Worm (Caenorhabditis elegans) whole organism, midembryonic: ENCODE measurements around the gene faah-4.

Source experiments
- T22C8.4 ChIP-seq: fragments of 200-800 bp; sonication (Bioruptor generic); IDR thresholded peaks from 2 replicates; pipeline ENCODE4 v1.3.6; 2022; ENCODE audit warnings: missing genetic modification characterization, missing compliant biosample characterization
- cog-1 ChIP-seq: sonication (generic microtip); optimal IDR thresholded peaks from 2 replicates; lab custom pipeline; 2016; ENCODE audit warnings: missing genetic modification characterization, missing compliant biosample characterization
- flt-1 ChIP-seq: fragments of 200-800 bp; sonication (Bioruptor generic); IDR thresholded peaks from 2 replicates; pipeline ENCODE4 v1.3.6; 2022; ENCODE audit warnings: missing genetic modification characterization, missing compliant biosample characterization
- klf-2 ChIP-seq: fragments of 200-800 bp; sonication (Bioruptor generic); conservative IDR thresholded peaks from 2 replicates; pipeline ENCODE4 v1.3.6; 2022; ENCODE audit warnings: missing genetic modification reagents, missing genetic modification characterization, missing compliant biosample characterization
- med-1 ChIP-seq: sonication (generic microtip); optimal IDR thresholded peaks from 2 replicates; lab custom pipeline; 2017; ENCODE audit warnings: missing genetic modification characterization, mild to moderate bottlenecking, missing compliant biosample characterization, antibody characterized with exemption, missing genetic modification reagents; ENCODE audit not compliant: insufficient read depth
- ref-1 ChIP-seq: fragments of 200-800 bp; sonication (Bioruptor generic); conservative IDR thresholded peaks from 2 replicates; pipeline ENCODE4 v1.3.6; 2022; ENCODE audit warnings: missing genetic modification reagents, missing genetic modification characterization, missing compliant biosample characterization
- tab-1 ChIP-seq: fragments of 200-800 bp; sonication (Bioruptor generic); IDR thresholded peaks from 2 replicates; pipeline ENCODE4 v1.3.6; 2022; ENCODE audit warnings: missing genetic modification characterization, missing compliant biosample characterization
- ztf-23 ChIP-seq: fragments of 200-800 bp; sonication (Bioruptor generic); IDR thresholded peaks from 2 replicates; pipeline ENCODE4 v1.3.6; 2022; ENCODE audit warnings: missing genetic modification reagents, missing genetic modification characterization, missing compliant biosample characterization
- ztf-29 ChIP-seq: fragments of 200-800 bp; sonication (Bioruptor generic); IDR thresholded peaks from 2 replicates; pipeline ENCODE4 v1.3.6; 2022; ENCODE audit warnings: missing genetic modification reagents, missing genetic modification characterization, missing compliant biosample characterization

faah-4 gene

ce11 chrIII:11871617-11872016 lies 38.1 kb downstream of the faah-4 start:
- TF ChIP-seq tab-1 (GFP tag; lab: Robert Waterston, UW): no peak
- no peak for TF ChIP-seq ztf-23
- TF ChIP-seq ref-1 (GFP tag; lab: Robert Waterston, UW): no peak
- no peak for TF ChIP-seq ztf-29
- TF ChIP-seq med-1 (GFP tag; lab: Kevin White, UChicago): no peak
- no peak for TF ChIP-seq klf-2
- TF ChIP-seq flt-1 (GFP tag; lab: Robert Waterston, UW): no peak
- TF ChIP-seq T22C8.4 (GFP tag; lab: Robert Waterston, UW): no peak
- TF ChIP-seq cog-1 (tag; lab: Kevin White, UChicago): no peak

ce11 chrIII:11870009-11870408 lies 39.7 kb downstream of the faah-4 start:
- TF ChIP-seq cog-1 (tag; lab: Kevin White, UChicago) (peak; percentile 64), klf-2 (no peak), ztf-23 (peak; percentile 55; the same call in 1 of the 2 replicates), flt-1 (GFP tag; lab: Robert Waterston, UW) (0 out of 2 replicates have a peak, but pooled peaks have one; percentile 46), ztf-29 (no peak)

ce11 chrIII:11869231-11869912 lies 40.3 kb downstream of the faah-4 start, which contains the start of gene taf-12:
Gene taf-12 (minus strand): TSS chrIII:11869281.
- TF ChIP-seq flt-1 (GFP tag; lab: Robert Waterston, UW): no peak
- TF ChIP-seq T22C8.4 (GFP tag; lab: Robert Waterston, UW): no peak
- TF ChIP-seq ref-1 (GFP tag; lab: Robert Waterston, UW): no peak
- no peak for TF ChIP-seq med-1 (GFP tag; lab: Kevin White, UChicago)
- TF ChIP-seq klf-2: no peak
- TF ChIP-seq tab-1 (GFP tag; lab: Robert Waterston, UW): no peak
- TF ChIP-seq ztf-23: no peak
- no peak for TF ChIP-seq cog-1 (tag; lab: Kevin White, UChicago)
- no peak for TF ChIP-seq ztf-29

ce11 chrIII:11866127-11866526 lies 43.6 kb downstream of the faah-4 start:
- TF ChIP-seq flt-1 (GFP tag; lab: Robert Waterston, UW) (no peak), tab-1 (GFP tag; lab: Robert Waterston, UW) (no peak), ref-1 (GFP tag; lab: Robert Waterston, UW) (no peak), T22C8.4 (GFP tag; lab: Robert Waterston, UW) (no peak), med-1 (GFP tag; lab: Kevin White, UChicago) (no peak), ztf-29 (no peak), ztf-23 (no peak), cog-1 (tag; lab: Kevin White, UChicago) (no peak), klf-2 (no peak)

ce11 chrIII:11862149-11862548 lies 47.5 kb downstream of the faah-4 start, which contains the start of gene Y56A3A.2:
Gene Y56A3A.2 (minus strand): TSS chrIII:11862249.
- TF ChIP-seq ref-1 (GFP tag; lab: Robert Waterston, UW): no peak
- TF ChIP-seq cog-1 (tag; lab: Kevin White, UChicago): no peak
- TF ChIP-seq ztf-23: no peak
- TF ChIP-seq klf-2: no peak
- TF ChIP-seq ztf-29: no peak
- no peak for TF ChIP-seq tab-1 (GFP tag; lab: Robert Waterston, UW)
- TF ChIP-seq med-1 (GFP tag; lab: Kevin White, UChicago): no peak

ce11 chrIII:11861123-11861522 lies 48.6 kb downstream of the faah-4 start:
- TF ChIP-seq flt-1 (GFP tag; lab: Robert Waterston, UW) (no peak), T22C8.4 (GFP tag; lab: Robert Waterston, UW) (no peak), ztf-23 (no peak), klf-2 (no peak), med-1 (GFP tag; lab: Kevin White, UChicago) (no peak)

ce11 chrIII:11856852-11857251 lies 52.8 kb downstream of the faah-4 start:
- TF ChIP-seq tab-1 (GFP tag; lab: Robert Waterston, UW) (no peak), med-1 (GFP tag; lab: Kevin White, UChicago) (no peak), cog-1 (tag; lab: Kevin White, UChicago) (no peak), flt-1 (GFP tag; lab: Robert Waterston, UW) (no peak), ref-1 (GFP tag; lab: Robert Waterston, UW) (no peak), ztf-23 (no peak), ztf-29 (no peak), T22C8.4 (GFP tag; lab: Robert Waterston, UW) (no peak), klf-2 (no peak)

ce11 chrIII:11853533-11853932 lies 56.1 kb downstream of the faah-4 start:
- TF ChIP-seq med-1 (GFP tag; lab: Kevin White, UChicago) (no peak), ref-1 (GFP tag; lab: Robert Waterston, UW) (no peak), ztf-23 (no peak), T22C8.4 (GFP tag; lab: Robert Waterston, UW) (no peak), flt-1 (GFP tag; lab: Robert Waterston, UW) (no peak), ztf-29 (no peak), tab-1 (GFP tag; lab: Robert Waterston, UW) (no peak), cog-1 (tag; lab: Kevin White, UChicago) (no peak), klf-2 (no peak)

ce11 chrIII:11849590-11849989 lies 60.1 kb downstream of the faah-4 start:
- TF ChIP-seq ztf-23 (no peak), ref-1 (GFP tag; lab: Robert Waterston, UW) (no peak), flt-1 (GFP tag; lab: Robert Waterston, UW) (no peak)
